Worm (Caenorhabditis elegans) whole organism, L4 larva: ENCODE results near the gene ref-1.

Experiments
- T26A8.4 ChIP-seq: fragments of 200-800 bp; sonication (Bioruptor generic); IDR thresholded peaks from 2 replicates; pipeline ENCODE4 v1.3.6; 2022; ENCODE audit warnings: missing genetic modification characterization, missing compliant biosample characterization
- ZK337.2 ChIP-seq: fragments of 200-800 bp; sonication (Bioruptor generic); IDR thresholded peaks from 2 replicates; pipeline ENCODE4 v1.3.6; 2022; ENCODE audit warnings: missing genetic modification reagents, missing genetic modification characterization, missing compliant biosample characterization
- aha-1 ChIP-seq: fragments of 150-350 bp; peaks from one replicate; lab custom pipeline; 2014; ENCODE audit warnings: missing biosample characterization, missing genetic modification characterization
- ceh-20 ChIP-seq: fragments of 200-800 bp; sonication (Bioruptor generic); IDR thresholded peaks from 2 replicates; pipeline ENCODE4 v1.3.6; 2022; ENCODE audit warnings: missing genetic modification reagents, missing genetic modification characterization, missing compliant biosample characterization
- ceh-28 ChIP-seq: fragments of 150-350 bp; optimal IDR thresholded peaks from 2 replicates; lab custom pipeline; 2014; ENCODE audit warnings: missing biosample characterization, missing genetic modification reagents, missing genetic modification characterization
- ceh-44 ChIP-seq: fragments of 200-800 bp; sonication (Bioruptor generic); IDR thresholded peaks from 2 replicates; pipeline ENCODE4 v1.3.6; 2022; ENCODE audit warnings: missing genetic modification reagents, missing genetic modification characterization, missing compliant biosample characterization
- cey-2 ChIP-seq: sonication (generic microtip); optimal IDR thresholded peaks from 3 replicates; lab custom pipeline; 2017; ENCODE audit warnings: missing genetic modification characterization, mild to moderate bottlenecking, missing compliant biosample characterization, antibody characterized with exemption, borderline replicate concordance; ENCODE audit not compliant: insufficient read depth
- daf-16 ChIP-seq, 3 experiments: sonication (generic microtip); optimal IDR thresholded peaks; 2 replicates each; lab custom pipeline; 2016 to 2017; ENCODE audit warnings: missing genetic modification characterization in 3 of 3, missing genetic modification reagents in 3 of 3, mild to moderate bottlenecking in 2 of 3, missing compliant biosample characterization in 2 of 3, missing biosample characterization in 1 of 3, moderate library complexity in 1 of 3
- dmd-8 ChIP-seq: fragments of 200-800 bp; sonication (Bioruptor generic); IDR thresholded peaks from 2 replicates; pipeline ENCODE4 v1.3.6; 2022; ENCODE audit warnings: missing genetic modification characterization, missing compliant biosample characterization
- dmd-9 ChIP-seq: fragments of 200-800 bp; sonication (Bioruptor generic); IDR thresholded peaks from 2 replicates; pipeline ENCODE4 v1.3.6; 2022; ENCODE audit warnings: missing genetic modification reagents, missing genetic modification characterization, missing compliant biosample characterization
- fos-1 ChIP-seq: fragments of 150-350 bp; optimal IDR thresholded peaks from 2 replicates; lab custom pipeline; 2014; ENCODE audit warnings: missing biosample characterization, missing genetic modification characterization
- hif-1 ChIP-seq, 2 experiments: sonication (generic microtip); optimal IDR thresholded peaks; 2 replicates each; lab custom pipeline; 2016 to 2017; ENCODE audit warnings: missing compliant biosample characterization in 2 of 2, missing genetic modification characterization in 2 of 2, missing genetic modification reagents in 2 of 2, missing genotype in 2 of 2, mild to moderate bottlenecking in 1 of 2
- hlh-11 ChIP-seq: fragments of 200-800 bp; sonication (Bioruptor generic); optimal IDR thresholded peaks from 2 replicates; lab custom pipeline; 2018; ENCODE audit warnings: mild to moderate bottlenecking, missing genetic modification characterization, missing compliant biosample characterization
- hlh-30 ChIP-seq: sonication (generic microtip); optimal IDR thresholded peaks from 2 replicates; lab custom pipeline; 2017; ENCODE audit warnings: antibody characterized with exemption, mild to moderate bottlenecking, missing genetic modification characterization, missing compliant biosample characterization; ENCODE audit not compliant: insufficient read depth
- hmg-1.1 ChIP-seq: fragments of 200-800 bp; sonication (Bioruptor generic); IDR thresholded peaks from 2 replicates; pipeline ENCODE4 v1.3.6; 2022; ENCODE audit warnings: missing genetic modification reagents, missing genetic modification characterization, missing compliant biosample characterization
- lin-38 ChIP-seq: fragments of 200-800 bp; sonication (Bioruptor generic); IDR thresholded peaks from 2 replicates; pipeline ENCODE4 v1.3.6; 2022; ENCODE audit warnings: missing genetic modification reagents, missing genetic modification characterization, missing compliant biosample characterization
- lin-39 ChIP-seq: fragments of 150-350 bp; optimal IDR thresholded peaks from 2 replicates; lab custom pipeline; 2014; ENCODE audit warnings: missing biosample characterization, missing genetic modification reagents, missing genetic modification characterization
- lsy-2 ChIP-seq, 2 experiments: fragments of 150-350 bp in 1 of 2; sonication (generic microtip) in 1 of 2; optimal IDR thresholded peaks; 2 replicates each; lab custom pipeline; 2014 to 2017; ENCODE audit warnings: missing biosample characterization in 2 of 2, missing genetic modification characterization in 2 of 2
- mdl-1 ChIP-seq, 2 experiments: fragments of 150-350 bp in 1 of 2; sonication (generic microtip) in 1 of 2; optimal IDR thresholded peaks; 2 replicates each; lab custom pipeline; 2014 to 2017; ENCODE audit warnings: missing biosample characterization in 2 of 2, missing genetic modification characterization in 2 of 2
- mdt-29 ChIP-seq: fragments of 200-800 bp; sonication (Bioruptor generic); IDR thresholded peaks from 2 replicates; pipeline ENCODE4 v1.3.6; 2022; ENCODE audit warnings: missing genetic modification reagents, missing genetic modification characterization, missing compliant biosample characterization
- mes-2 ChIP-seq: sonication (generic microtip); optimal IDR thresholded peaks from 2 replicates; lab custom pipeline; 2016; ENCODE audit warnings: missing genotype, mild to moderate bottlenecking, missing genetic modification characterization, missing compliant biosample characterization; ENCODE audit not compliant: poor library complexity, severe bottlenecking
- nhr-11 ChIP-seq: fragments of 150-350 bp; optimal IDR thresholded peaks from 2 replicates; lab custom pipeline; 2014; ENCODE audit warnings: missing biosample characterization, missing genetic modification characterization
- nhr-28 ChIP-seq: fragments of 150-350 bp; optimal IDR thresholded peaks from 2 replicates; lab custom pipeline; 2014; ENCODE audit warnings: missing biosample characterization, missing genetic modification characterization
- nhr-48 ChIP-seq: sonication (generic microtip); optimal IDR thresholded peaks from 2 replicates; lab custom pipeline; 2016; ENCODE audit warnings: mild to moderate bottlenecking, missing genetic modification characterization, missing compliant biosample characterization
- nhr-76 ChIP-seq: fragments of 150-350 bp; optimal IDR thresholded peaks from 2 replicates; lab custom pipeline; 2014; ENCODE audit warnings: missing biosample characterization, missing genetic modification characterization
- pqm-1 ChIP-seq: sonication (generic microtip); optimal IDR thresholded peaks from 2 replicates; lab custom pipeline; 2017; ENCODE audit warnings: missing biosample characterization, missing genetic modification characterization
- rbr-2 ChIP-seq: sonication (generic microtip); optimal IDR thresholded peaks from 2 replicates; lab custom pipeline; 2016; ENCODE audit warnings: missing genotype, missing genetic modification characterization, missing compliant biosample characterization
- set-16 ChIP-seq: fragments of 200-800 bp; sonication (Bioruptor generic); IDR thresholded peaks from 2 replicates; pipeline ENCODE4 v1.3.6; 2022; ENCODE audit warnings: missing genetic modification reagents, missing genetic modification characterization, missing compliant biosample characterization
- skn-1 ChIP-seq: fragments of 150-350 bp; optimal IDR thresholded peaks from 2 replicates; lab custom pipeline; 2014; ENCODE audit warnings: missing biosample characterization, missing genetic modification characterization
- snpc-1.2 ChIP-seq: fragments of 200-800 bp; sonication (Bioruptor generic); IDR thresholded peaks from 2 replicates; pipeline ENCODE4 v1.3.6; 2022; ENCODE audit warnings: missing genetic modification reagents, missing genetic modification characterization, missing compliant biosample characterization
- tag-97 ChIP-seq: fragments of 200-800 bp; sonication (Bioruptor generic); IDR thresholded peaks from 2 replicates; pipeline ENCODE4 v1.3.6; 2022; ENCODE audit warnings: missing genetic modification characterization, missing compliant biosample characterization
- tra-1 ChIP-seq: fragments of 200-800 bp; sonication (Bioruptor generic); IDR thresholded peaks from 2 replicates; pipeline ENCODE4 v1.3.6; 2022; ENCODE audit warnings: missing genetic modification reagents, missing genetic modification characterization, missing compliant biosample characterization
- unc-130 ChIP-seq: sonication (generic microtip); optimal IDR thresholded peaks from 2 replicates; lab custom pipeline; 2016; ENCODE audit warnings: missing genetic modification reagents, missing genetic modification characterization, missing compliant biosample characterization
- vab-7 ChIP-seq: fragments of 200-800 bp; sonication (Bioruptor generic); IDR thresholded peaks from 2 replicates; pipeline ENCODE4 v1.3.6; 2022; ENCODE audit warnings: missing genetic modification reagents, missing genetic modification characterization, missing compliant biosample characterization

Gene ref-1

DNA sequence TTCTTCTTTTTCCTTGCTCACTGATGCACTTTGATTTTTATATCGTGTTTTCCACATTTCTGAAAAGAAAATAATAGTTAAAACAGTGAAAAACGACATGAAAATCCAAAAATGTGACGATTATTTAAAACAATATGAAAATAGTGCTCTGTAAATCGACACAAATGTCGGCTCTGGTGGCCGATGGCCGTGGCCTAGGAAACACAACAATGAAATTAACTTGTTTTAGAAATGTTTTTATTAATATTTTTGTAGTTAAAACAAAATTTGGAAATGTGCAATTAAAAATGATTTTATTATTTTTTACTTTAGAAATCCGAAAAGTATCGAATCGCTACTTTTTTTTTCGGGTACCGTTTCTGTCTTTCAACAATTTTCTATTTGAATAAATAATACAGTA lies 17.5 kb upstream of the ref-1 start, which contains the start of gene arv-1 (continued):
- TF ChIP-seq nhr-11 (tag; lab: Kevin White, UChicago) (peak; percentile 52), lin-38 (GFP tag; lab: Robert Waterston, UW) (peak; percentile 58), T26A8.4 (GFP tag; lab: Robert Waterston, UW) (peak; percentile 52; the same call in 1 of the 2 replicates), pqm-1 (peak; percentile 7), nhr-48 (peak; percentile 2), unc-130 (GFP tag; lab: Kevin White, UChicago) (peak; percentile 56), set-16 (GFP tag; lab: Robert Waterston, UW) (no peak)

- TF ChIP-seq nhr-76 (tag; lab: Kevin White, UChicago) (no peak), set-16 (GFP tag; lab: Robert Waterston, UW) (no peak), unc-130 (GFP tag; lab: Kevin White, UChicago) (no peak), ceh-28 (tag; lab: Kevin White, UChicago) (no peak), rbr-2 (tag; lab: Kevin White, UChicago) (peak; percentile 22), hlh-30 (tag; lab: Kevin White, UChicago) (peak; percentile 60), mdl-1 (tag; optimal IDR thresholded peaks at IDR 0.05; lab: Kevin White, UChicago) (peak in 1 of 2 experiments; percentile 18), daf-16 (GFP tag; optimal IDR thresholded peaks at IDR 0.05; lab: Kevin White, UChicago) (no peak), daf-16 (tag; optimal IDR thresholded peaks at IDR 0.05; lab: Kevin White, UChicago) (no peak), fos-1 (tag; lab: Kevin White, UChicago) (no peak), hif-1 (tag; optimal IDR thresholded peaks at IDR 0.05; lab: Kevin White, UChicago) (peak in 1 of 2 experiments; percentile 1), lsy-2 (tag; optimal IDR thresholded peaks at IDR 0.05; lab: Kevin White, UChicago) (peak in 1 of 2 experiments; percentile 9), mes-2 (tag; lab: Kevin White, UChicago) (peak; percentile 26), nhr-28 (tag; lab: Kevin White, UChicago) (no peak), dmd-8 (no peak), hmg-1.1 (peak; percentile 71), skn-1 (tag; lab: Kevin White, UChicago) (no peak), tag-97 (GFP tag; lab: Robert Waterston, UW) (no peak), hlh-11 (peak; percentile 59), aha-1 (tag; lab: Kevin White, UChicago) (peak; percentile 38), ceh-20 (no peak), nhr-11 (tag; lab: Kevin White, UChicago) (peak; percentile 61), snpc-1.2 (GFP tag; lab: Robert Waterston, UW) (no peak), ceh-44 (GFP tag; lab: Robert Waterston, UW) (no peak)
Observed at ce11 chrII:10202275-10202674, 16.0 kb upstream of the ref-1 start.

- TF ChIP-seq cey-2 (tag; lab: Kevin White, UChicago) = no peak
- TF ChIP-seq mdt-29 (GFP tag; lab: Robert Waterston, UW) = no peak
- no peak for TF ChIP-seq tra-1 (GFP tag; lab: Robert Waterston, UW)
- no peak for TF ChIP-seq lin-39 (tag; lab: Kevin White, UChicago)
- peak; percentile 32 for TF ChIP-seq nhr-11 (tag; lab: Kevin White, UChicago)
- TF ChIP-seq set-16 (GFP tag; lab: Robert Waterston, UW) = no peak
Observed at ce11 chrII:10203067-10203466, 15.2 kb upstream of the ref-1 start.

DNA sequence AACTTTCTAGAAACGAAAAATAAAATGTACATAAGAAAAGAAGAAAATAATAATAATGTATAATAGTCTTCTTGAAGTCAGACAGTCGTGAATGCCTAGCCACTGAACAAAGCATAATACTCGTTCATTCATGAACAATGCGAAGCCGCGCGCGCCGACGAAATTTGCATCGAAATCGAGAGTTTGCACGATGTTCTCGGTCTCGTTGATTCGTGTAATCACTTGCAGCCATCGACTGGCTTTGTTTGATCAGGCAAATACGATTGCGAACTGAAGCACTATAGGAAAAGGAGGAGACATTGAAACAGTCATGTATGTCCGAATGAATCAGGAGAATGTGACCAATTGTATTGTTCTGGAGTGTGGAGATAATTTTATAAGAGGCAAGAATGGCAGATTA lies 14.5 kb upstream of the ref-1 start:
- no peak for TF ChIP-seq vab-7 (GFP tag; lab: Robert Waterston, UW)
- TF ChIP-seq dmd-9 = no peak
- no peak for TF ChIP-seq hlh-30 (tag; lab: Kevin White, UChicago)
- TF ChIP-seq ZK337.2 = no peak
- TF ChIP-seq aha-1 (tag; lab: Kevin White, UChicago) = no peak
